Worm (Caenorhabditis elegans): ENCODE measurements around the gene C28H8.3.
A peak's percentile ranks its signal among the peaks of the same experiment; 100 is the strongest.

C28H8.3 gene

DNA sequence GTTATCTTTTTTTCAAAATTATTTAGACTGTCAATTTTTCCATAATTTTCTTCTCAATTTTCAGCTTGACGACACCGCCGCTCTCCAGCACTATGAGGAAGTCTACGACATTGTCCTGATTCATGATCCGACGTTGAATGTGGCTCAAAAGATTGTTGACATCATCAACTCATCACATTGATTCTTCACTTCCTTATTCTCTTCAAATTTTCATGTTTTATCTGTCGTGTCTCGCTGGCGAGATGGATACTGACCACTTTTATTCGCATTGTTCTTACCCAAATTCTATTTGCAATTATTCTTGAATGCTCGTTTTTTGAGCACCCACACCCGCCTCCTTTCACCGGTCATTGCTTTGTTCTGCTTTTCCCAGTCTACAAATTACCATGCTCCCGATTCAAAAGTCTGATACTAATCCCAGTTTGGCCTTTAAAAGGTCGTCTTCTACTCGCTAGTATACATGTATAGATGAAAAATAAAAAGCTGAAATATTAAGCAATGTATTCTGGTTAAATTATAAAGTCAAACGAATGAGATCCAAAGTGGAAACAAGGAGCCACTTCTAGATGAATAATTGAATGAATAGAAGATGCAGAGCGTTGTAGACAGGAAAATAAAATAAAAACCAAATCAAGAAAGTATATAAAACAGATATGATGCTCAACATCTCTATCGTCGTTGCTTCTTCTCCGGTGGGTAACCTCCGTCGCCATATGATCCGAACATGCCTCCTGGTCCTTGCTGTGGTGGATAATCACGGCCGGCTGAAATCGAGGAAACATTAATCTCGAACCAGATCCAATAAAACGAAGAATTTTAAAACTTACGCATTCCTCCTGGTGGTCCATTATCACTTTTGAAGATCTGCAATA lies 44.8 kb downstream of the C28H8.3 start:
- peak; percentile 4 for TF ChIP-seq nhr-90 (tag; optimal IDR thresholded peaks at IDR 0.05; ENCODE audit: poor library complexity)
- TF ChIP-seq efl-1 (optimal IDR thresholded peaks at IDR 0.05), result no peak
- peak in 1 of 2 experiments; percentile 20 for TF ChIP-seq efl-1 (GFP tag; optimal IDR thresholded peaks at IDR 0.05 in 1 of 2)
- TF ChIP-seq ama-1 (optimal IDR thresholded peaks at IDR 0.05), result peak; percentile 9
- TF ChIP-seq snu-23 (GFP tag; optimal IDR thresholded peaks at IDR 0.05), result peak; percentile 5
- TF ChIP-seq unc-130 (tag; optimal IDR thresholded peaks at IDR 0.05), result no peak
- TF ChIP-seq nhr-85 (tag), result peak; percentile 58
- TF ChIP-seq lin-35 (GFP tag; optimal IDR thresholded peaks at IDR 0.05), result peak in 1 of 2 experiments; percentile 5
- peak; percentile 28 for TF ChIP-seq nhr-71 (tag; optimal IDR thresholded peaks at IDR 0.05)
- TF ChIP-seq rnt-1 (tag; optimal IDR thresholded peaks at IDR 0.05), result no peak

DNA sequence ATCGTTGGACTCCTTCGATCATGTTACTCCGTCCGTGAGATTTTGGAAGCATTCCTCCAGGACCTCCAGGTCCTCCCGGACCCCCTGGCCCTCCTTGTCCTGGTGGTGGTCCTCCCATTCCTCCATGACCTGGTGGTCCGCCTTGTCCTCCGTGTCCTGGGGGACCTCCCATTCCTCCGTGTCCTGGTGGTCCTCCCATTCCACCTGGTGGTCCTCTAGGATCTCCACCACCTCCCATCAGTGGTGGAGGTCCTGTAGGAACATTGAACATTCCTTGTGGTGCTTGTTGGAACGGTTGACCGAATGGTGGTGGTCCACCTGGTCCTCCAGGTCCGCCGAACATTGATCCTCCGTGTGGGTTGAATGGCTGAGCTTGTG lies 45.4 kb downstream of the C28H8.3 start:
- no peak for TF ChIP-seq nhr-237 (tag; optimal IDR thresholded peaks at IDR 0.05)
- TF ChIP-seq sptf-1 (tag; optimal IDR thresholded peaks at IDR 0.05), result no peak
- no peak for TF ChIP-seq efl-1 (optimal IDR thresholded peaks at IDR 0.05)
- TF ChIP-seq efl-1 (GFP tag; optimal IDR thresholded peaks at IDR 0.05 in 1 of 2), result no peak
- TF ChIP-seq ama-1 (optimal IDR thresholded peaks at IDR 0.05), result no peak
- no peak for TF ChIP-seq lin-13 (GFP tag; optimal IDR thresholded peaks at IDR 0.05)
- no peak for TF ChIP-seq unc-98 (GFP tag; IDR thresholded peaks at IDR 0.05)
- TF ChIP-seq egl-13 (tag; optimal IDR thresholded peaks at IDR 0.05), result no peak
- no peak for TF ChIP-seq fkh-10 (GFP tag; optimal IDR thresholded peaks at IDR 0.05)
- no peak for TF ChIP-seq nhr-85 (tag)
- TF ChIP-seq unc-130 (tag; optimal IDR thresholded peaks at IDR 0.05), result no peak
- no peak for TF ChIP-seq snu-23 (GFP tag; optimal IDR thresholded peaks at IDR 0.05)
- no peak for TF ChIP-seq tbx-2 (tag; optimal IDR thresholded peaks at IDR 0.05)
- TF ChIP-seq fkh-4 (tag; optimal IDR thresholded peaks at IDR 0.05; ENCODE audit: borderline replicate concordance), result no peak
- no peak for TF ChIP-seq C16A3.4 (tag; optimal IDR thresholded peaks at IDR 0.05)

DNA sequence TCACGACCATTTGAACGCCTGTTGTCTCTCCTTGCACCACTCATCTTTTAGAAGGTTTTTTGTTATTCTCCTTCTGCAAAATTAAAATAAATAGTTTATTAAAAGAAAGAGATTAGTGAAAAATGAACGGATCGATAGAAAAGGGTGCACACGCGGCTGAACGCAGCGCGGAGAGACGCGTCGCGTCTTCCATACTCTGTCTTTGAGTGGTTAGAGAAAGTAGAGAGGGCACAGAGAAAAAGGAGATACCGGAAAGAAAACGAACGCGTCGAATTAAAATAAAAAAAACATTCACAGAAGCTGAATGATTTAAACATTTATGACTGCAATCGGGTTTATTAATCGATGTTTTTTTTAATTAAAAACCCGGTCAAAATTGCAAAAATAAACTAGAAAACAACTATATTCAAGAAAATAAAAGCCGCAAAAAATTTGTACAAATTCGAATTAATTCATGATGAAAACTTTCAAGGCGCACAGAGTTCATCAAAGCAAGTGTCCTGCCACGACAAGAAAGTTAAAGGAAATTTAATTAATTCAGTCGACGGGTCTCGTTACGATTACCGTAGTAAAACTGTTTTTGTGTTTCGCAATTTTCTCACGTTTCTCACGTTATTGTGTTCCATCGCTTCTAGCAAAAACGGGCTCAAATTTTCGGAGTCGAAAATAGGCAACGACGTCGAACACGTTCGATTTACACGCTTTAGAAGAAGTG lies 49.8 kb downstream of the C28H8.3 start, which contains the start of the genes nono-1 and nop-1:
Gene nono-1 (minus strand): TSS at position 75 of the 715 bp plus-strand sequence.
Gene nop-1 (plus strand): TSS at position 551 of the 715 bp plus-strand sequence.
- TF ChIP-seq lin-14 (GFP tag; optimal IDR thresholded peaks at IDR 0.05) (peak; percentile 56), mep-1 (tag; optimal IDR thresholded peaks at IDR 0.05) (peak; percentile 56), blmp-1 (tag; optimal IDR thresholded peaks at IDR 0.05) (peak; percentile 70), nhr-28 (tag; optimal IDR thresholded peaks at IDR 0.05) (no peak), elt-2 (tag; optimal IDR thresholded peaks at IDR 0.05) (no peak), zip-4 (GFP tag; optimal IDR thresholded peaks at IDR 0.05) (no peak), unc-30 (tag; optimal IDR thresholded peaks at IDR 0.05) (no peak)

DNA sequence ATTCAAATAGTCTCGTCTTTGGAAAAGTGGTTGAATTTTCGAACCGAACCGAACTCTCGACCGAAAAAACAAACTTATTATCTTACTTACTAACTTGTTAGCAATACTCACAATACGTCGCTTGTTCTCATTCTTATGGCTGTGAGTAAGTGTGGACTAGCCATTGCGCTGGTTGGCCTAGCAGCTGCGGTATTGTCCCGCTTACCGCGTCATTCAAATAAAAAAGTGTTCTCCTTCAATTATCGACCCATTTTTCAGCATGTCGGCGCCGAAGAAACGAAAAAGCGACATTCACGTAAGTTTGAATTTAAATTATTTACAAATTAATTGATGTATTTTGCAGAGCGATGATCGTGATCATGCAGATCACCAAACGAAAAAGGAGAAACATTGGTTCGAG lies 50.5 kb downstream of the C28H8.3 start:
- peak; percentile 1 to 76 (median 71) for TF ChIP-seq dpl-1 (GFP tag; optimal IDR thresholded peaks at IDR 0.05)
- no peak for TF ChIP-seq lin-39 (tag; optimal IDR thresholded peaks at IDR 0.05)
- peak; percentile 56 to 90 for TF ChIP-seq lin-35 (GFP tag; optimal IDR thresholded peaks at IDR 0.05)
- no peak for TF ChIP-seq dsc-1 (tag; optimal IDR thresholded peaks at IDR 0.05)
- TF ChIP-seq lin-14 (GFP tag; optimal IDR thresholded peaks at IDR 0.05), result peak; percentile 11
- peak; percentile 6 for TF ChIP-seq lin-15B (tag; optimal IDR thresholded peaks at IDR 0.05)
- TF ChIP-seq rnt-1 (tag; optimal IDR thresholded peaks at IDR 0.05), result peak; percentile 39
- TF ChIP-seq ceh-90 (tag; optimal IDR thresholded peaks at IDR 0.05), result no peak
- TF ChIP-seq lsy-2 (tag; optimal IDR thresholded peaks at IDR 0.05), result peak in 1 of 2 experiments; percentile 20
- TF ChIP-seq efl-1 (optimal IDR thresholded peaks at IDR 0.05), result peak; percentile 4 to 74
- peak; percentile 69 to 98 for TF ChIP-seq efl-1 (GFP tag; optimal IDR thresholded peaks at IDR 0.05 in 1 of 2)
